Worm (Caenorhabditis elegans) whole organism, early embryonic: ENCODE results near the gene swd-2.1.

Experiments used
- B0310.2 ChIP-seq: sonication (generic microtip); optimal IDR thresholded peaks from 2 replicates; lab custom pipeline; 2016; ENCODE audit warnings: mild to moderate bottlenecking, missing genetic modification characterization, missing compliant biosample characterization
- F13C5.2 ChIP-seq: sonication (generic microtip); optimal IDR thresholded peaks from 2 replicates; lab custom pipeline; 2017; ENCODE audit warnings: mild to moderate bottlenecking, missing genetic modification characterization, inconsistent platforms, missing compliant biosample characterization
- aly-1 ChIP-seq: sonication (generic microtip); optimal IDR thresholded peaks from 2 replicates; lab custom pipeline; 2016; ENCODE audit warnings: missing genetic modification characterization, missing compliant biosample characterization
- ama-1 ChIP-seq: fragments of 150-350 bp; optimal IDR thresholded peaks from 2 replicates; lab custom pipeline; 2014
- ceh-13 ChIP-seq: fragments of 200-800 bp; sonication (Bioruptor generic); optimal IDR thresholded peaks from 2 replicates; lab custom pipeline; 2018; ENCODE audit warnings: mild to moderate bottlenecking, missing genetic modification characterization, missing compliant biosample characterization
- ceh-36 ChIP-seq: sonication (generic microtip); optimal IDR thresholded peaks from 2 replicates; lab custom pipeline; 2016; ENCODE audit warnings: missing genetic modification characterization, inconsistent platforms, missing compliant biosample characterization
- ets-7 ChIP-seq: sonication (generic microtip); optimal IDR thresholded peaks from 2 replicates; lab custom pipeline; 2016; ENCODE audit warnings: missing genotype, missing genetic modification characterization, missing compliant biosample characterization
- flt-1 ChIP-seq: fragments of 200-800 bp; sonication (Bioruptor generic); IDR thresholded peaks from 2 replicates; pipeline ENCODE4 v1.3.6; 2022; ENCODE audit warnings: missing genetic modification characterization, missing compliant biosample characterization
- hmbx-1 ChIP-seq: sonication (generic microtip); optimal IDR thresholded peaks from 2 replicates; lab custom pipeline; 2016; ENCODE audit warnings: mild to moderate bottlenecking, missing genetic modification characterization, missing compliant biosample characterization
- hmg-4 ChIP-seq: fragments of 200-800 bp; sonication (Bioruptor generic); optimal IDR thresholded peaks from 2 replicates; lab custom pipeline; 2018; ENCODE audit warnings: mild to moderate bottlenecking, missing genetic modification characterization, missing compliant biosample characterization
- hnd-1 ChIP-seq: sonication (generic microtip); optimal IDR thresholded peaks from 2 replicates; lab custom pipeline; 2016; ENCODE audit warnings: missing genetic modification characterization, missing compliant biosample characterization
- pes-1 ChIP-seq: fragments of 200-800 bp; sonication (Bioruptor generic); IDR thresholded peaks from 2 replicates; pipeline ENCODE4 v1.3.6; 2022; ENCODE audit warnings: missing genetic modification reagents, missing genetic modification characterization, missing compliant biosample characterization
- scrt-1 ChIP-seq: fragments of 200-800 bp; sonication (Bioruptor generic); IDR thresholded peaks from 2 replicates; pipeline ENCODE4 v1.3.6; 2022; ENCODE audit warnings: missing genetic modification characterization, missing compliant biosample characterization
- sea-1 ChIP-seq: fragments of 200-800 bp; sonication (Bioruptor generic); conservative IDR thresholded peaks from 2 replicates; pipeline ENCODE4 v1.3.6; 2022; ENCODE audit warnings: missing genetic modification characterization, missing compliant biosample characterization
- tbx-11 ChIP-seq: fragments of 200-800 bp; sonication (Bioruptor generic); IDR thresholded peaks from 2 replicates; pipeline ENCODE4 v1.3.6; 2022; ENCODE audit warnings: missing genetic modification characterization, missing compliant biosample characterization
- tbx-37 ChIP-seq: fragments of 200-800 bp; sonication (Bioruptor generic); conservative IDR thresholded peaks from 2 replicates; pipeline ENCODE4 v1.3.6; 2022; ENCODE audit warnings: missing genetic modification reagents, missing genetic modification characterization, missing compliant biosample characterization
- tra-4 ChIP-seq: sonication (generic microtip); optimal IDR thresholded peaks from 2 replicates; lab custom pipeline; 2017; ENCODE audit warnings: missing genetic modification characterization, missing compliant biosample characterization

swd-2.1 gene

DNA sequence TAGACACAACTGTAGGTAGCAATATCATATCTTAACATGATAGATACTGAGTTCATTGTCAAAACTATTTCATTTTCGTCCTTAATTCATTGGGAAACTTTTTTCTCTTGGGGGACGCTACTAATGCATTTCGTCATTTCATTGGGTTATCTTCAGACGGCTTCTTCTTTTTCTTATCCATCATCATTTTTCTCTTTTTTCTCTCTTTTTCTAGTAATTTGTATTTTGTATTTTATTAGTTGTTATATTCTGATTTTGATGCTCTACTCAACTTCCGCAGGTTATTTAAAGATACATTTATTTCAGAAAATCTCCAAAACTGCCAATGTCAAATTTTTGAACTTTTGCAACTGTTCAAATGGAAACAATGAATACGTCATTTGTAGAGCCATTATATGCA, 32.3 kb upstream of the swd-2.1 start, which contains the start of gene npr-35:
TSS of gene npr-35 (plus strand) at position 301 of the 400 bp plus-strand sequence.
- TF ChIP-seq tra-4 (no peak), tbx-11 (no peak)

DNA sequence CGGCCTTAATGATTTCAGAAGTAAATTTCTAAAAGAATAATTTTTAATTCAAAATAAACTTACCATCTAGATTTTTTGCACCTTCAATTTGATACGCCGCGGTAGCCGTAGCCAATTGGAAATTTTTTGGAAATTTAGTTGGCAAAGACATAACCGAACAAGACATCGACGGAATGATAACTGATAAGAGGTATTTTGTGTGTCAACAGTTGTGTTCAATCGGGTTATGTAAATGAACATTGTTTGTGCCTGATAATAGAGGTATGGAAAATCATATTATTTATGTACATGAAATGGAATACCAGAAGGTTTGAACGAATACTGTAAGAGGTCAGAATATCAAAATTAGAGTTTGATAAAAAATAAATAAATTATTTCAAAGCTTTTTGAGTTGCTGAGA, 28.0 kb upstream of the swd-2.1 start, which contains the start of gene klo-1:
TSS of gene klo-1 (minus strand) at position 388 of the 400 bp plus-strand sequence.
- TF ChIP-seq aly-1 (tag; lab: Kevin White, UChicago) (no peak), ceh-13 (GFP tag; lab: Kevin White, UChicago) (no peak), tbx-37 (GFP tag; lab: Robert Waterston, UW) (no peak), F13C5.2 (no peak), scrt-1 (GFP tag; lab: Robert Waterston, UW) (no peak), ama-1 (lab: Kevin White, UChicago) (no peak), hnd-1 (tag; lab: Kevin White, UChicago) (no peak), tra-4 (no peak), ceh-36 (tag; lab: Kevin White, UChicago) (no peak), pes-1 (GFP tag; lab: Robert Waterston, UW) (no peak), B0310.2 (tag; lab: Kevin White, UChicago) (no peak), hmbx-1 (tag; lab: Kevin White, UChicago) (no peak), ets-7 (tag; lab: Kevin White, UChicago) (no peak), flt-1 (no peak), tbx-11 (no peak), sea-1 (GFP tag; lab: Robert Waterston, UW) (no peak), hmg-4 (no peak)

DNA sequence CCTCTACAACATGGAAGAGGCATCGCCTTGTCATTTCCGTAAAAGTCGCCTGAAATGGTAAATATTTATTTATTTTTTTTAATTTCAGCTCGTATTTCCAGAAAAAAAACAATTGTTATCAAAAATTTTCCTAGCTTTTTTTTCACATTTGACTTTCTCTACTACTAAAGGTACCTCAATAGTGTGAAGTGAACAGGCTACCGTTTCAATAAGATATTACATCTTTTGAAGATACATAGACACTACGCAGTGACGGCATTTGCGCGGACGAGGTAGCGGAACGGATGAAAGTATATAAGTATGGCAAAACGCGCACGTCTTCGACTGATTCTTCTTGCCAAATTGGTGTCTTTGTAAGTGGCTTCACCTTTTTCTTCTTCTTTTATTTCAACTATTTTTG, 22.7 kb upstream of the swd-2.1 start, which contains the start of gene col-14:
TSS of gene col-14 (plus strand) at position 301 of the 400 bp plus-strand sequence.
- TF ChIP-seq flt-1 (no peak), aly-1 (tag; lab: Kevin White, UChicago) (no peak), ets-7 (tag; lab: Kevin White, UChicago) (no peak), tra-4 (no peak), sea-1 (GFP tag; lab: Robert Waterston, UW) (no peak), hmg-4 (no peak), F13C5.2 (no peak), B0310.2 (tag; lab: Kevin White, UChicago) (no peak), pes-1 (GFP tag; lab: Robert Waterston, UW) (no peak)

ce11 chrIV:7754114-7754513, 21.7 kb upstream of the swd-2.1 start:
- TF ChIP-seq flt-1 (no peak), ets-7 (tag; lab: Kevin White, UChicago) (no peak), tra-4 (no peak), ceh-36 (tag; lab: Kevin White, UChicago) (no peak), sea-1 (GFP tag; lab: Robert Waterston, UW) (no peak), ama-1 (lab: Kevin White, UChicago) (no peak), tbx-11 (no peak)

- no peak for TF ChIP-seq ets-7 (tag; lab: Kevin White, UChicago)
- TF ChIP-seq scrt-1 (GFP tag; lab: Robert Waterston, UW) = no peak
- no peak for TF ChIP-seq tbx-11
- no peak for TF ChIP-seq ceh-13 (GFP tag; lab: Kevin White, UChicago)
- TF ChIP-seq hmbx-1 (tag; lab: Kevin White, UChicago) = no peak
- no peak for TF ChIP-seq sea-1 (GFP tag; lab: Robert Waterston, UW)
Measured at ce11 chrIV:7757245-7757644, 18.6 kb upstream of the swd-2.1 start, which contains the start of gene C46A5.4. TSS of gene C46A5.4 (minus strand) at chrIV:7757345.

ce11 chrIV:7759527-7759926, 16.3 kb upstream of the swd-2.1 start, which contains the start of gene dsb-3:
TSS of gene dsb-3 (minus strand) at chrIV:7759627.
- TF ChIP-seq ama-1 (lab: Kevin White, UChicago) = no peak

DNA sequence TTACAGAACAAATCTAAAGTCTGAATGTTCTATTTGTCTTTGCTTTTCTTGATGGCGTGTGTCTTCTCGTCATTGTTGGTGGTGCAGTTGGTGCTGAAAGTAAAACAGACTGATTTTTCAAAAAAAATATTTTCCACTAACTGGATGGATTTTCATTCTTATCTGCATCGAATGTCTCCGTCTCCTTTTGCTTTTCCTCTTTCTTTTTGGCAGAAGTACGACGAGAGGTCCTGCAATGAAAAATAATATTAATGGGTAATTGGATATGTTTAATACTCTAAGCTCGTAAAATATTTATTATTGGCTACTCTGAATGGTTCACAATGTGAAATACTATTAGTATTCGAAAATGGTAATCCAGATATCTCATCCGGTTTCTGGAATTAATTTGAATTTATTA, 15.7 kb upstream of the swd-2.1 start, which contains the start of gene del-7:
TSS of gene del-7 (plus strand) at position 301 of the 400 bp plus-strand sequence.
- TF ChIP-seq flt-1 = no peak
- TF ChIP-seq ceh-36 (tag; lab: Kevin White, UChicago) = no peak
- TF ChIP-seq tbx-11 = no peak
- no peak for TF ChIP-seq B0310.2 (tag; lab: Kevin White, UChicago)
- no peak for TF ChIP-seq F13C5.2
- TF ChIP-seq pes-1 (GFP tag; lab: Robert Waterston, UW) = no peak
- TF ChIP-seq scrt-1 (GFP tag; lab: Robert Waterston, UW) = no peak
- no peak for TF ChIP-seq hmbx-1 (tag; lab: Kevin White, UChicago)
- TF ChIP-seq tra-4 = no peak
- TF ChIP-seq ets-7 (tag; lab: Kevin White, UChicago) = no peak
- no peak for TF ChIP-seq hnd-1 (tag; lab: Kevin White, UChicago)
- no peak for TF ChIP-seq ama-1 (lab: Kevin White, UChicago)
- TF ChIP-seq ceh-13 (GFP tag; lab: Kevin White, UChicago) = no peak

DNA sequence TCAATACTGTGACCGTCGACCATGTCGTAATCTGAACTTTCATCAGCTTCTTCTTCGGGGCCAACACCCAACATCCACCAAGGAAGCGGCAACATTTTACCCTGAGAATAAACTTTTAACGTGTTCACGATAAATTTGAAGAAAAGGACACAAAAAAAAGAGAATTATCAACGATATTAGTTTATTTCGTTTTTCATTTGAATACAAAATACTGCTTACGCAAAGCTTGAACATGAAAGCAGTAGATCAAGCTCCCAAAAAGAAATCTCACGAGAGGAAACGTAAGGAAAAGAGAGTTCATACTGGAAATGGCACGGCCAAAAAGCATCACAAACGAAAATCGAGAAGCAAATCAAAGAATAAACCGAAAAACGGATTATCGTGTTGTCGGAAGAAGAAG, 12.1 kb upstream of the swd-2.1 start, which contains the start of the genes C46A5.6 and C46A5.1:
TSS of gene C46A5.6 (minus strand) at position 101 of the 400 bp plus-strand sequence.
TSS of gene C46A5.1 (plus strand) at position 184 of the 400 bp plus-strand sequence.
- no peak for TF ChIP-seq tra-4
- no peak for TF ChIP-seq F13C5.2
- no peak for TF ChIP-seq ceh-13 (GFP tag; lab: Kevin White, UChicago)
- no peak for TF ChIP-seq tbx-37 (GFP tag; lab: Robert Waterston, UW)
- TF ChIP-seq tbx-11 = no peak
- TF ChIP-seq scrt-1 (GFP tag; lab: Robert Waterston, UW) = no peak
- no peak for TF ChIP-seq ets-7 (tag; lab: Kevin White, UChicago)
- TF ChIP-seq pes-1 (GFP tag; lab: Robert Waterston, UW) = no peak
- no peak for TF ChIP-seq hmg-4
- no peak for TF ChIP-seq ceh-36 (tag; lab: Kevin White, UChicago)
- no peak for TF ChIP-seq hnd-1 (tag; lab: Kevin White, UChicago)
